Worm (Caenorhabditis elegans) whole organism, L4 larva: ENCODE measurements around the gene col-73.
"Not testable (repeated sequence)": the region's sequence is repeated elsewhere in the genome, so short reads cannot be mapped to it uniquely, and the experiment has no call there.

ENCODE experiments used
- F49E8.2 ChIP-seq: sonication (generic microtip); optimal IDR thresholded peaks from 2 replicates; lab custom pipeline; 2016; ENCODE audit warnings: missing compliant biosample characterization, mild to moderate bottlenecking, missing genetic modification characterization, borderline replicate concordance
- ZK546.5 ChIP-seq, 2 experiments: sonication (generic microtip); optimal IDR thresholded peaks; 2 replicates each; lab custom pipeline; 2017; ENCODE audit warnings: missing biosample characterization in 2 of 2, missing genetic modification characterization in 2 of 2
- aly-2 ChIP-seq: sonication (generic microtip); optimal IDR thresholded peaks from 2 replicates; lab custom pipeline; 2018; ENCODE audit warnings: missing biosample characterization, missing genetic modification characterization
- dmd-6 ChIP-seq: fragments of 200-800 bp; sonication (Bioruptor generic); IDR thresholded peaks from 2 replicates; pipeline ENCODE4 v1.3.6; 2022; ENCODE audit warnings: missing genetic modification reagents, missing genetic modification characterization, missing compliant biosample characterization
- fos-1 ChIP-seq: fragments of 150-350 bp; optimal IDR thresholded peaks from 2 replicates; lab custom pipeline; 2014; ENCODE audit warnings: missing biosample characterization, missing genetic modification characterization
- lin-15B ChIP-seq: fragments of 150-350 bp; sonication (generic microtip); optimal IDR thresholded peaks from 3 replicates; lab custom pipeline; 2014; ENCODE audit warnings: missing biosample characterization, missing genetic modification characterization
- mxl-2 ChIP-seq: fragments of 200-800 bp; sonication (Bioruptor generic); conservative IDR thresholded peaks from 2 replicates; pipeline ENCODE4 v1.3.6; 2022; ENCODE audit warnings: missing genetic modification reagents, missing genetic modification characterization, missing compliant biosample characterization
- nhr-10 ChIP-seq: fragments of 150-350 bp; optimal IDR thresholded peaks from 2 replicates; lab custom pipeline; 2014; ENCODE audit warnings: missing biosample characterization, missing genetic modification characterization
- nhr-237 ChIP-seq: sonication (generic microtip); optimal IDR thresholded peaks from 2 replicates; lab custom pipeline; 2017; ENCODE audit warnings: missing biosample characterization, missing genetic modification characterization
- nhr-77 ChIP-seq: fragments of 150-350 bp; optimal IDR thresholded peaks from 2 replicates; lab custom pipeline; 2014; ENCODE audit warnings: missing biosample characterization, missing genetic modification characterization
- pha-4 ChIP-seq, 2 experiments: fragments of 150-350 bp in 1 of 2; fragments of 200-800 bp in 1 of 2; sonication (Bioruptor generic) in 1 of 2; IDR thresholded peaks in 1 of 2; optimal IDR thresholded peaks in 1 of 2; 2 replicates each; pipeline versions ENCODE4 v1.3.6 to Lab custom; 2014 to 2022; ENCODE audit warnings: missing genetic modification characterization in 2 of 2, missing genetic modification reagents in 2 of 2, missing biosample characterization in 1 of 2, missing compliant biosample characterization in 1 of 2
- skn-1 ChIP-seq: fragments of 150-350 bp; optimal IDR thresholded peaks from 2 replicates; lab custom pipeline; 2014; ENCODE audit warnings: missing biosample characterization, missing genetic modification characterization
- tag-97 ChIP-seq: fragments of 200-800 bp; sonication (Bioruptor generic); IDR thresholded peaks from 2 replicates; pipeline ENCODE4 v1.3.6; 2022; ENCODE audit warnings: missing genetic modification characterization, missing compliant biosample characterization

ce11 chrII:4866819-4867218 lies 6.1 kb downstream of the col-73 start:
- TF ChIP-seq lin-15B (tag; lab: Kevin White, UChicago); nhr-10 (tag; lab: Kevin White, UChicago); skn-1 (tag; lab: Kevin White, UChicago); tag-97 (GFP tag; lab: Robert Waterston, UW); aly-2 (tag; lab: Kevin White, UChicago); nhr-237; F49E8.2; dmd-6 (GFP tag; lab: Robert Waterston, UW); nhr-77 (tag; lab: Kevin White, UChicago); fos-1 (tag; lab: Kevin White, UChicago); mxl-2 (GFP tag; lab: Robert Waterston, UW); pha-4 (GFP tag; IDR thresholded peaks at IDR 0.05; lab: Robert Waterston, UW); pha-4 (tag; optimal IDR thresholded peaks at IDR 0.05; lab: Kevin White, UChicago); ZK546.5 (tag; optimal IDR thresholded peaks at IDR 0.05; lab: Kevin White, UChicago): not testable (repeated sequence)
